Worm (Caenorhabditis elegans) whole organism, young adult: ENCODE results near the gene dpy-30.

Source experiments
- B0019.2 ChIP-seq: fragments of 200-800 bp; sonication (Bioruptor generic); conservative IDR thresholded peaks from 2 replicates; pipeline ENCODE4 v1.3.6; 2022; ENCODE audit warnings: missing genetic modification reagents, missing genetic modification characterization, missing compliant biosample characterization
- B0336.3 ChIP-seq: fragments of 200-800 bp; sonication (Bioruptor generic); IDR thresholded peaks from 2 replicates; pipeline ENCODE4 v1.3.6; 2022; ENCODE audit warnings: missing genetic modification characterization, missing compliant biosample characterization
- F55B11.4 ChIP-seq: sonication (generic microtip); optimal IDR thresholded peaks from 2 replicates; lab custom pipeline; 2016; ENCODE audit warnings: missing compliant biosample characterization, missing genetic modification characterization, borderline replicate concordance; ENCODE audit not compliant: insufficient read depth
- K12H6.12 ChIP-seq: fragments of 200-800 bp; sonication (Bioruptor generic); optimal IDR thresholded peaks from 2 replicates; lab custom pipeline; 2018; ENCODE audit warnings: mild to moderate bottlenecking, missing genetic modification characterization, missing compliant biosample characterization
- T07F8.4 ChIP-seq: sonication (generic microtip); optimal IDR thresholded peaks from 2 replicates; lab custom pipeline; 2016; ENCODE audit warnings: mild to moderate bottlenecking, missing genetic modification characterization, moderate library complexity, missing compliant biosample characterization
- Y56A3A.18 ChIP-seq: fragments of 200-800 bp; sonication (Bioruptor generic); IDR thresholded peaks from 2 replicates; pipeline ENCODE4 v1.3.6; 2022; ENCODE audit warnings: missing genetic modification reagents, missing genetic modification characterization, missing compliant biosample characterization
- Y79H2A.3 ChIP-seq: fragments of 200-800 bp; sonication (Bioruptor generic); conservative IDR thresholded peaks from 2 replicates; pipeline ENCODE4 v1.3.6; 2022; ENCODE audit warnings: missing genetic modification reagents, missing genetic modification characterization, missing compliant biosample characterization
- ama-1 ChIP-seq, 3 experiments: fragments of 150-350 bp in 1 of 3; sonication (generic microtip) in 2 of 3; optimal IDR thresholded peaks; 2 replicates each; lab custom pipeline; 2014 to 2018; ENCODE audit warnings: missing biosample characterization in 2 of 3, missing genetic modification characterization in 2 of 3, missing genetic modification reagents in 2 of 3
- aptf-3 ChIP-seq: fragments of 200-800 bp; sonication (Bioruptor generic); IDR thresholded peaks from 2 replicates; pipeline ENCODE4 v1.3.6; 2022; ENCODE audit warnings: missing genetic modification characterization, missing compliant biosample characterization
- atf-7 ChIP-seq: sonication (generic microtip); optimal IDR thresholded peaks from 2 replicates; lab custom pipeline; 2017; ENCODE audit warnings: mild to moderate bottlenecking, missing genetic modification characterization, missing compliant biosample characterization
- athp-1 ChIP-seq: sonication (generic microtip); optimal IDR thresholded peaks from 2 replicates; lab custom pipeline; 2017; ENCODE audit warnings: mild to moderate bottlenecking, missing genetic modification characterization, missing compliant biosample characterization
- attf-5 ChIP-seq: fragments of 200-800 bp; sonication (Bioruptor generic); optimal IDR thresholded peaks from 2 replicates; lab custom pipeline; 2018; ENCODE audit warnings: mild to moderate bottlenecking, missing genetic modification characterization, missing compliant biosample characterization
- attf-6 ChIP-seq: fragments of 200-800 bp; sonication (Bioruptor generic); IDR thresholded peaks from 2 replicates; pipeline ENCODE4 v1.3.6; 2022; ENCODE audit warnings: missing genetic modification reagents, missing genetic modification characterization, missing compliant biosample characterization
- bed-2 ChIP-seq: fragments of 200-800 bp; sonication (Bioruptor generic); IDR thresholded peaks from 2 replicates; pipeline ENCODE4 v1.3.6; 2022; ENCODE audit warnings: missing genetic modification reagents, missing genetic modification characterization, missing compliant biosample characterization
- ccch-3 ChIP-seq: fragments of 200-800 bp; sonication (Bioruptor generic); optimal IDR thresholded peaks from 2 replicates; lab custom pipeline; 2018; ENCODE audit warnings: mild to moderate bottlenecking, missing genetic modification characterization, missing compliant biosample characterization
- ceh-40 ChIP-seq: fragments of 200-800 bp; sonication (Bioruptor generic); IDR thresholded peaks from 2 replicates; pipeline ENCODE4 v1.3.6; 2022; ENCODE audit warnings: missing genetic modification characterization, missing compliant biosample characterization
- dox-1 ChIP-seq: fragments of 200-800 bp; sonication (Bioruptor generic); IDR thresholded peaks from 2 replicates; pipeline ENCODE4 v1.3.6; 2022; ENCODE audit warnings: missing genetic modification reagents, missing genetic modification characterization, missing compliant biosample characterization
- dpff-1 ChIP-seq: sonication (generic microtip); optimal IDR thresholded peaks from 2 replicates; lab custom pipeline; 2017; ENCODE audit warnings: mild to moderate bottlenecking, missing genetic modification characterization, missing compliant biosample characterization
- efl-1 ChIP-seq: fragments of 150-350 bp; optimal IDR thresholded peaks from 2 replicates; lab custom pipeline; 2014; ENCODE audit warnings: missing biosample characterization, missing genetic modification reagents, missing genetic modification characterization
- egl-18 ChIP-seq: fragments of 200-800 bp; sonication (Bioruptor generic); IDR thresholded peaks from 2 replicates; pipeline ENCODE4 v1.3.6; 2022; ENCODE audit warnings: missing genetic modification reagents, missing genetic modification characterization, missing compliant biosample characterization
- gei-17 ChIP-seq: fragments of 200-800 bp; sonication (Bioruptor generic); optimal IDR thresholded peaks from 2 replicates; lab custom pipeline; 2018; ENCODE audit warnings: mild to moderate bottlenecking, missing genetic modification characterization, missing compliant biosample characterization
- hrde-1 ChIP-seq: sonication (generic microtip); optimal IDR thresholded peaks from 2 replicates; lab custom pipeline; 2016; ENCODE audit warnings: missing genetic modification characterization, mild to moderate bottlenecking, missing compliant biosample characterization, moderate library complexity, missing genotype, missing genetic modification reagents, borderline replicate concordance
- let-526 ChIP-seq: fragments of 200-800 bp; sonication (Bioruptor generic); IDR thresholded peaks from 2 replicates; pipeline ENCODE4 v1.3.6; 2022; ENCODE audit warnings: missing genetic modification reagents, missing genetic modification characterization, missing compliant biosample characterization
- let-607 ChIP-seq, 2 experiments: fragments of 200-800 bp in 1 of 2; sonication (Bioruptor generic) in 1 of 2; sonication (generic microtip) in 1 of 2; optimal IDR thresholded peaks; 2 replicates each; lab custom pipeline; 2016 to 2018; ENCODE audit warnings: mild to moderate bottlenecking in 2 of 2, missing compliant biosample characterization in 2 of 2, missing genetic modification characterization in 2 of 2, moderate library complexity in 2 of 2, missing genotype in 1 of 2
- lin-26 ChIP-seq: fragments of 200-800 bp; sonication (Bioruptor generic); IDR thresholded peaks from 2 replicates; pipeline ENCODE4 v1.3.6; 2022; ENCODE audit warnings: missing genetic modification reagents, missing genetic modification characterization, missing compliant biosample characterization
- lin-35 ChIP-seq, 3 experiments: fragments of 150-350 bp in 2 of 3; sonication (generic microtip) in 1 of 3; optimal IDR thresholded peaks; 2 replicates each; lab custom pipeline; 2014 to 2018; ENCODE audit warnings: missing biosample characterization in 3 of 3, missing genetic modification characterization in 3 of 3, missing genetic modification reagents in 3 of 3
- lir-1 ChIP-seq: fragments of 200-800 bp; sonication (Bioruptor generic); conservative IDR thresholded peaks from 2 replicates; pipeline ENCODE4 v1.3.6; 2022; ENCODE audit warnings: missing genetic modification reagents, missing genetic modification characterization, missing compliant biosample characterization
- mes-4 ChIP-seq: sonication (generic microtip); optimal IDR thresholded peaks from 2 replicates; lab custom pipeline; 2016; ENCODE audit warnings: missing genotype, missing genetic modification characterization, missing compliant biosample characterization
- mxl-1 ChIP-seq: sonication (generic microtip); optimal IDR thresholded peaks from 2 replicates; lab custom pipeline; 2016; ENCODE audit warnings: missing genetic modification characterization, missing compliant biosample characterization
- nhr-80 ChIP-seq: sonication (generic microtip); optimal IDR thresholded peaks from 2 replicates; lab custom pipeline; 2016; ENCODE audit warnings: missing genetic modification characterization, missing compliant biosample characterization
- nhr-90 ChIP-seq: sonication (generic microtip); optimal IDR thresholded peaks from 2 replicates; lab custom pipeline; 2016; ENCODE audit warnings: missing genotype, mild to moderate bottlenecking, missing genetic modification characterization, missing compliant biosample characterization
- snpc-4 ChIP-seq, 5 experiments: fragments of 150-350 bp in 1 of 5; sonication (generic microtip) in 4 of 5; optimal IDR thresholded peaks; 2 replicates each; lab custom pipeline; 2014 to 2018; ENCODE audit warnings: missing genetic modification characterization in 5 of 5, missing biosample characterization in 3 of 5, antibody characterized with exemption in 2 of 5, mild to moderate bottlenecking in 2 of 5, missing compliant biosample characterization in 2 of 5, missing genotype in 2 of 5, moderate library complexity in 2 of 5, missing genetic modification reagents in 1 of 5
- unc-130 ChIP-seq: sonication (generic microtip); optimal IDR thresholded peaks from 2 replicates; lab custom pipeline; 2016; ENCODE audit warnings: missing genetic modification reagents, missing genetic modification characterization, missing compliant biosample characterization
- xnd-1 ChIP-seq: sonication (generic microtip); optimal IDR thresholded peaks from 2 replicates; lab custom pipeline; 2016; ENCODE audit warnings: missing genotype, missing genetic modification reagents, missing genetic modification characterization, missing compliant biosample characterization
- ztf-22 ChIP-seq: fragments of 200-800 bp; sonication (Bioruptor generic); optimal IDR thresholded peaks from 2 replicates; lab custom pipeline; 2018; ENCODE audit warnings: mild to moderate bottlenecking, missing genetic modification characterization, moderate library complexity, missing compliant biosample characterization
- ztf-25 ChIP-seq: fragments of 200-800 bp; sonication (Bioruptor generic); IDR thresholded peaks from 2 replicates; pipeline ENCODE4 v1.3.6; 2022; ENCODE audit warnings: missing genetic modification reagents, missing genetic modification characterization, missing compliant biosample characterization
- ztf-3 ChIP-seq: fragments of 200-800 bp; sonication (Bioruptor generic); optimal IDR thresholded peaks from 2 replicates; lab custom pipeline; 2018; ENCODE audit warnings: mild to moderate bottlenecking, missing genetic modification characterization, missing compliant biosample characterization

dpy-30 gene

ce11 chrV:12198545-12198944, 7.2 kb downstream of the dpy-30 start, which contains the start of gene lon-3:
lon-3 (minus strand) TSS chrV:12198645.
- TF ChIP-seq attf-5 (no peak), attf-6 (no peak), mxl-1 (tag; lab: Kevin White, UChicago) (no peak), hrde-1 (tag; lab: Kevin White, UChicago) (no peak), xnd-1 (no peak), Y56A3A.18 (no peak), unc-130 (no peak), bed-2 (GFP tag; lab: Robert Waterston, UW) (no peak), lin-26 (GFP tag; lab: Robert Waterston, UW) (no peak), T07F8.4 (no peak), ccch-3 (GFP tag; lab: Kevin White, UChicago) (no peak)
- TF ChIP-seq, all 124 proteins: peak for 0

- TF ChIP-seq ccch-3 (GFP tag; lab: Kevin White, UChicago) = no peak
- no peak for TF ChIP-seq B0019.2 (GFP tag; lab: Robert Waterston, UW)
- no peak for TF ChIP-seq nhr-90 (tag; lab: Kevin White, UChicago)
- TF ChIP-seq bed-2 (GFP tag; lab: Robert Waterston, UW) = no peak
- no peak for TF ChIP-seq ztf-22 (GFP tag; lab: Kevin White, UChicago)
- TF ChIP-seq F55B11.4 (tag; lab: Kevin White, UChicago) = no peak
- no peak for TF ChIP-seq snpc-4 (GFP tag; optimal IDR thresholded peaks at IDR 0.05; lab: Kevin White, UChicago)
- no peak for TF ChIP-seq snpc-4 (tag; optimal IDR thresholded peaks at IDR 0.05; lab: Kevin White, UChicago)
- no peak for TF ChIP-seq aptf-3 (GFP tag; lab: Robert Waterston, UW)
- no peak for TF ChIP-seq lin-35 (GFP tag; optimal IDR thresholded peaks at IDR 0.05; lab: Kevin White, UChicago)
- no peak for TF ChIP-seq xnd-1
- TF ChIP-seq let-526 = no peak
- no peak for TF ChIP-seq gei-17 (GFP tag; lab: Kevin White, UChicago)
Measured at ce11 chrV:12199474-12199873, 8.2 kb downstream of the dpy-30 start.

DNA sequence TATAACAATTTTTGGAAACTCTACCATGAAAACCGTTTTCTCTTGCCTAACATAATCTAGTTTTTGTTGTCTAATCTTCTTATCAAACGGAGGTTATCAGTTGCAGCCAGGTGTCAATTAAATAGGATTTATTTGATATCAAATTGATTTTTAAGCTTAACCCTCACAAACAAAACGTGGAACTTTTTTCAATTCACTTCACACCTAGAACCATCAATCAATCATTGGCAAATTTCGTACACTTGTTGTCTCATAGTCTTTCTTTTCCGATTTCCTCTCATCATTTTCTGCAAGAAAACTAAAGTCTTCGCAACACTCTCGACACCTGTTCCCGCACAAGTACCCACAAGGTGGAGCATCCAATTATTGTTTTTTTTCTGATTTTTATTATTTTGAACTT, 17.4 kb downstream of the dpy-30 start:
- TF ChIP-seq nhr-80 (tag; lab: Kevin White, UChicago) = peak; percentile 70
- TF ChIP-seq let-607 (tag; optimal IDR thresholded peaks at IDR 0.05; lab: Kevin White, UChicago) = peak; percentile 96
- no peak for TF ChIP-seq lir-1 (GFP tag; lab: Robert Waterston, UW)

- TF ChIP-seq athp-1 = no peak
- no peak for TF ChIP-seq ccch-3 (GFP tag; lab: Kevin White, UChicago)
Measured at ce11 chrV:12209951-12210350, 18.6 kb downstream of the dpy-30 start.

DNA sequence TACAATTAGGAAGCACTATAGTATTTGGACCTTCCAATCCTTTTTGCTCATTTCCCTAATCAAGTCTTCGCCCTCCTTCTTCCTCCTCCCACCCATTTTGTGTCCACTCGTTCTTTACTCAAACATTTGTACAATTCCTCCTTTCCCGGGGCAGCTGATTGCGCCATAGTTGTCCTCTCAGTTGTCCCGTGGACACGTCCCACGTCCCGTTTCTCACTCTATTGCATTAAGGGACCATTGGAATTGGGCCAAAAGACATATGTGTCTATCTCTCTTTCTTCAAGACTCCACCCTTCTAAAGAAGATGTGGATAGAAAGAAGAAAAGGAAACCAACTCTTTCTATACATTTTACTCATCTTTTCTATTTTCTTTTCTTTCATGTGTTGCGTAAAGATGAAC, 19.8 kb downstream of the dpy-30 start:
- TF ChIP-seq aptf-3 (GFP tag; lab: Robert Waterston, UW) (no peak), dpff-1 (tag; lab: Kevin White, UChicago) (no peak)

ce11 chrV:12213027-12213426, 21.7 kb downstream of the dpy-30 start, which contains the start of gene vab-8:
vab-8 (plus strand) TSS chrV:12213327.
- TF ChIP-seq K12H6.12 (tag; lab: Kevin White, UChicago) (no peak), nhr-80 (tag; lab: Kevin White, UChicago) (peak; percentile 57), gei-17 (GFP tag; lab: Kevin White, UChicago) (no peak)

DNA sequence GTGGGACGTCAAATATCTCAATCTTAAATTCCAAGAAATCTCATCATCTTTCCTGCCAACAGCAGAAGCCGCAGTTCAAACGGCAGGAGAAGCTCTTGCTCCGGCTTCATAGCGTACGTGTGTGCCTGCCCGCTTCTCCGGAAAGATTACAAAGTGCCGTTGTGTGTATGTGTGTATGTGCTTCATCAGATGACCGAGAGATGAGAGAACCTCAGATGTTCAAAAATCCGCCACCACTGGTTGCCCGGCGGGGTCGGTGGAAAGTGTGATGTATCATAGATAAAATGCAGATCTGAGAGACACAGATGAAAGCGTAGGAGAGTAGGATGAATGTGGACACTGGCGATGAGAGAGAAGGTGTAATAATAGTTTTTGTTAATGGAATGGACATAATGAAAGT, 42.1 kb downstream of the dpy-30 start:
- no peak for TF ChIP-seq ztf-25 (GFP tag; lab: Robert Waterston, UW)
- TF ChIP-seq atf-7 (tag; lab: Kevin White, UChicago) = no peak
- TF ChIP-seq gei-17 (GFP tag; lab: Kevin White, UChicago) = no peak
- TF ChIP-seq ceh-40 (GFP tag; lab: Robert Waterston, UW) = no peak
- no peak for TF ChIP-seq F55B11.4 (tag; lab: Kevin White, UChicago)
- no peak for TF ChIP-seq egl-18 (GFP tag; lab: Robert Waterston, UW)
- no peak for TF ChIP-seq efl-1 (GFP tag; lab: Kevin White, UChicago)
- no peak for TF ChIP-seq mes-4 (tag; lab: Kevin White, UChicago)
- TF ChIP-seq B0336.3 (GFP tag; lab: Robert Waterston, UW) = no peak
- no peak for TF ChIP-seq Y79H2A.3 (GFP tag; lab: Robert Waterston, UW)
- TF ChIP-seq aptf-3 (GFP tag; lab: Robert Waterston, UW) = no peak
- TF ChIP-seq ztf-3 (GFP tag; lab: Kevin White, UChicago) = no peak
- TF ChIP-seq ama-1 (optimal IDR thresholded peaks at IDR 0.05; lab: Kevin White, UChicago) = no peak
- TF ChIP-seq ama-1 (GFP tag; optimal IDR thresholded peaks at IDR 0.05; lab: Kevin White, UChicago) = no peak
- no peak for TF ChIP-seq dox-1 (GFP tag; lab: Robert Waterston, UW)
